Fruit fly (Drosophila melanogaster): Measurements from ENCODE around the gene CG14535.
"Not testable (repeated sequence)": the region's sequence is repeated elsewhere in the genome, so short reads cannot be mapped to it uniquely, and the experiment has no call there.

CG14535 gene

DNA sequence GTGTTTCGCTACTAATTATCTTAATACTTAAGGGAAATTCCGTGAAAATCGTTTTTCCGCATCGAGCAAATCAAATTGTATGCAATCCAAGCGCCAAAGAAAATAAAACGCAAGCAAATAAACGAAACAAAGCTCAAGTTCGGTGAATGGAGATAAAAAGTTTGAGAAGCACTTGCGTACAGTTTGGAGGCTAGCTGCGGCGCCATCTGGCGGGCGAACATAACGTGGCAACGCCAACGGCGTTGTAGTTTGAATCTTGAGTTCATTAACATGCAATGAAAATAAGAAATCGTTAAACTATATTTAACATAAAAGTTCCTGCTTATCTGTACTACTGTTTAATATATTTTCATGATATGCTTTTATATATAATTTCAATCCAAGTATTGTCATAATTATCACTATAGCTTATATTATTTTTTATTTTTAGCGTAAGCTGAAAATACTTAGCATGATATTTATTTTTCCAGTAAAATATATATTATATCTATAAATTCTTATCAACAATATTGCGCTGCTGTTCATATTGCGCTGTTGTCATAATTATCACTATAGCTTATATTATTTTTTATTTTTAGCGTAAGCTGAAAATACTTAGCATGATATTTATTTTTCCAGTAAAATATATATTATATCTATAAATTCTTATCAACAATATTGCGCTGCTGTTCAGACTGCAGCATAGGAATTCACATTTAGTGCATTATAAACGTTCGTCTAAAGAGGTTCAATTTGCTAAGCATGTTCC is 1.3 kb upstream of the CG14535 start, which contains the start of gene lectin-28C:
lectin-28C (plus strand) TSS at position 698 of the 748 bp plus-strand sequence.
- not testable (repeated sequence) for TF ChIP-seq insv, Myc, psq (optimal IDR thresholded peaks at IDR 0.05)

DNA sequence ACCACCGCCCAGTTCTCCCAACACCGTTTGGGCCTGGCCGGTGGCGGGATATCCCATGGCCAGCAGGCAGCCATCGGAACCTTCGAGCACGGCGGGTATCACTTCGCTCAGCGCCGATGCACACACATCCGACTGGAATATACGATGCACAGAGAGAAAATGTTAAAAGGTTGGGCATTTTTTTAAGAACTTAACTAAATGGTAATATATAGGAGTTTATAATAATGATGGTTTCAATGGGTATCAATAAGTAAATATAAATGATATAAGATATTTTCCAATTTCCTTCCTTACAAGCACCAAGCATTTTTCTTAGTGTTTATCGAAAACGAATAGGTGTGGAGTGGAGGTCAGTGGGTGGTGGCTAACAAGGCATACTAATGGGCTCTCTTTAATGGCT is 3.7 kb downstream of the CG14535 start:
- TF ChIP-seq insv (optimal IDR thresholded peaks at IDR 0.05) (no peak), psq (optimal IDR thresholded peaks at IDR 0.05) (no peak), Sin3A (optimal IDR thresholded peaks at IDR 0.05) (no peak), ttk (optimal IDR thresholded peaks at IDR 0.05) (no peak), h (optimal IDR thresholded peaks at IDR 0.05) (no peak), Myc (optimal IDR thresholded peaks at IDR 0.05) (no peak)

DNA sequence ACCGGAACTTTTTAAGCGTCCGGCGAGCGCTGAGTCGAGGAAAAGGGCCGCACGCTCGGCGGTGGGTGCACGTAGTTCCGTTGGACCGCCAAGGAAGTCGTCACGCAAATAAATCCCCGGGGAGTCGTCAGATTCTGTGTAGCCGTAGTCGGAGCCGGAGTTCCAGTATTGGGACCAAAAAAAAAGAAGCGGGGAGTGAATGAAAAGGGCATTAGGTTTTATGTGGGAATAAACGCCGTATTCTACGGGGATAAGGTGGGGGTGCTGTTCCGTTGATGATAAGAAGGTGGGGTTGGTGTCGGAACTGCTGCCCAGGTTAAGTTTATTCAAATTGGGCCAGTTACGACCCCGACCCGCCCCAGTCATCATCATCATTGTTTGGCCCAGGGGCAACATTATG is 4.9 kb downstream of the CG14535 start:
- TF ChIP-seq Myc (optimal IDR thresholded peaks at IDR 0.05): no peak
- TF ChIP-seq h (optimal IDR thresholded peaks at IDR 0.05): no peak
- no peak for TF ChIP-seq ttk (optimal IDR thresholded peaks at IDR 0.05)
- no peak for TF ChIP-seq Sin3A (optimal IDR thresholded peaks at IDR 0.05)
- no peak for TF ChIP-seq insv (optimal IDR thresholded peaks at IDR 0.05)
- TF ChIP-seq psq (optimal IDR thresholded peaks at IDR 0.05): no peak

DNA sequence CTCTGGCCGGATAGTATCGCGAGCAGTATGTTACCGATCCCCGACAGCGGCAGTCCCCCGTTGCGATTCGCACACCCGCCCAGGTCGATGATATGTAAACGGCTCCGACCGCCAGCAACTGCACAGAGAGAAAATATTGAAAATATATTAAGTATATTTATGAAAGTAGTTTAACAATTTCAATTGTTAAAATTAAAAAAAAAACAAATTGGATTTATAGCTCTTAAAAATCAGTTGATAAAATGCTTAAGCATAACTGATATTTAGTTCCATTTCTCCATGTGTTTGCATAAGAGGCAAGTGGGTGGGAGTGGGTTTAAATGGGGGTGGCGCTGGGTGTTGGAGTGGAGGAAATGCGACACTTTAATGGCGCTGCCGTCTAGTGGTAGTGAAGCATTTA is 5.8 kb downstream of the CG14535 start:
- no peak for TF ChIP-seq Myc (optimal IDR thresholded peaks at IDR 0.05)
- TF ChIP-seq ttk (optimal IDR thresholded peaks at IDR 0.05): no peak
- no peak for TF ChIP-seq insv (optimal IDR thresholded peaks at IDR 0.05)
- no peak for TF ChIP-seq Sin3A (optimal IDR thresholded peaks at IDR 0.05)
- no peak for TF ChIP-seq psq (optimal IDR thresholded peaks at IDR 0.05)
- TF ChIP-seq h (optimal IDR thresholded peaks at IDR 0.05): no peak

dm6 chr2L:7841244-7841643 is 14.0 kb downstream of the CG14535 start:
- TF ChIP-seq psq (optimal IDR thresholded peaks at IDR 0.05) (no peak), Myc (optimal IDR thresholded peaks at IDR 0.05) (no peak), ttk (optimal IDR thresholded peaks at IDR 0.05) (no peak), insv (optimal IDR thresholded peaks at IDR 0.05) (no peak), h (optimal IDR thresholded peaks at IDR 0.05) (no peak)

DNA sequence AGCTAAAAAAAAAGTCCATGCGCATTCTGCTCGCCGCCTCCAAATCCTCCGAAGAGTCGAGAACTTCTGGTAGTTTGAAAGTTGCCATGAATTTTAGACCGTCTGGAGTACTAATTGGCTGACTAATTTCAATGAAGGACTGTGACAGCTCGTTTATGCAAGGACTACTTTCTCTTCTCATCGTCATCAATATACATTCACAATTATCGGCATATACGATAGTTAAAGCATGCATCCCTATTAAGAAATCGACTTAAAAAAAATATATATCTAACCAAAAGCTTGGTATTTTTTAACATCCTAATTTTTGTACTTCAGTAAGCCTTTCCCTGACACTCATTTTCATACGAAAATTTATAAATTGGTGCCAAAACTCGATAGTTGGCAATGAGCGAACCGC is 15.1 kb downstream of the CG14535 start, which contains the start of gene CG14537:
CG14537 (plus strand) TSS at position 301 of the 400 bp plus-strand sequence.
- TF ChIP-seq psq (optimal IDR thresholded peaks at IDR 0.05) (no peak), ttk (optimal IDR thresholded peaks at IDR 0.05) (no peak), insv (optimal IDR thresholded peaks at IDR 0.05) (no peak), h (optimal IDR thresholded peaks at IDR 0.05) (no peak), Sin3A (optimal IDR thresholded peaks at IDR 0.05) (no peak), Myc (optimal IDR thresholded peaks at IDR 0.05) (no peak)

DNA sequence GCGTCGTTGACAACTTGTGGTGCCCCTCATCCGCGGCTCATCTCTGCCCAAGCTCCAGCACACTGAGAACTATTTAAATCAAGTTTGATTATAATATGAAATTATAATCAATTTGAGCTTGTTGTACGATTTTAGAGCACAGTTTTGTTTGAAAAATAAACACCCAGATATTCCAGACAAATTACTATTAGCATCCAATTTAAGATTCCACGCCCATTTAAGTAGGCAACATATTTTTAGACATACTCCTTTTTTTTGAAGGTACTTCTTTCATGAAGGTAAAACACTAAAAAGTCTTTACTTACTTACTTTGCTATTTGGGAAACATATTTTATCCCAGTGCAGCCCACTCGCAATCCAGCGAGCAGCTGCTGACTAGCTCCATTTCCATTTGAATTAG is 17.3 kb downstream of the CG14535 start:
- TF ChIP-seq psq (optimal IDR thresholded peaks at IDR 0.05) (no peak), Sin3A (optimal IDR thresholded peaks at IDR 0.05) (no peak), ttk (optimal IDR thresholded peaks at IDR 0.05) (no peak), Myc (optimal IDR thresholded peaks at IDR 0.05) (no peak), h (optimal IDR thresholded peaks at IDR 0.05) (no peak), insv (optimal IDR thresholded peaks at IDR 0.05) (no peak)

DNA sequence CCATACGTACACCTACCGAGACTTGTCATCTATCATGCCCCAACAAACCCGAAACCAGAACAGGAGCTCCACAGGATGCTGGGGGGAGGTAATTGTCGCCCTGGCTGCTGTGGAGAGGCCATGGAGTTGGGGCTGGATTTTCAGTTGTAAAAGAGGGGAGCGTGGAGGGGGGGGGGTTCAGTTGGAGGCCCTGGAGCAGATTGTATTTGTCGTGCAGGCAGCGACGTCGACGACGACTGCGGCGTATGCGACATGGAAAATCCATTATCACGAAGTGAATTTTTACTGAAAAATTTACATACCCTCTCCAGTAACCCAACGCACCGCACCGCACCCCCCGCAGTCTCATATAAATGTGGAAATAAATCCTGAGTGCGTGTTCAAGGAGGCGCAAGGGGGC is 21.6 kb downstream of the CG14535 start:
- TF ChIP-seq psq (optimal IDR thresholded peaks at IDR 0.05): no peak
- TF ChIP-seq ttk (optimal IDR thresholded peaks at IDR 0.05): no peak
- TF ChIP-seq insv (optimal IDR thresholded peaks at IDR 0.05): no peak
- TF ChIP-seq Myc (optimal IDR thresholded peaks at IDR 0.05): no peak
- TF ChIP-seq h (optimal IDR thresholded peaks at IDR 0.05): no peak
- TF ChIP-seq Sin3A (optimal IDR thresholded peaks at IDR 0.05): no peak

DNA sequence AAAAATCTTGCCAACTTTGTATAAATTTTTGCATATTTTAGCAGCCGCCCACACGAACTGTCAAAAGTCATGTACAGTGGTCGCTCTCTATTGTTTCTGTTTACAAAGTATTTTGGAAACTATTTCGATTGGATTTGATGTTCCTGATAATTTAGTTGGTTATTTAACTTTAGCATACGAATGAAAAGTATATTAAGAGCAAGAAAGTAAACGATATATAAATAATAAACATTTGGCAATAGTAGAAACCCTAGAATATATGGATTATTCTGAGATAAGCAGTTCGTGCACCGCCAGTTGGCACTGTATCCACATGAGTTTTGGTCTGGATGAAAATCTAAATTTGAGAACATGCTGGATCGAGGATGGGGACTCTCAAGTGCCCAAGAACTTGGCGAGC is 22.0 kb downstream of the CG14535 start:
- TF ChIP-seq insv (optimal IDR thresholded peaks at IDR 0.05): no peak
- TF ChIP-seq ttk (optimal IDR thresholded peaks at IDR 0.05): no peak
- no peak for TF ChIP-seq Sin3A (optimal IDR thresholded peaks at IDR 0.05)
- no peak for TF ChIP-seq psq (optimal IDR thresholded peaks at IDR 0.05)
- TF ChIP-seq Myc (optimal IDR thresholded peaks at IDR 0.05): no peak
- TF ChIP-seq h (optimal IDR thresholded peaks at IDR 0.05): no peak

dm6 chr2L:7828901-7829300 is 26.4 kb downstream of the CG14535 start:
- TF ChIP-seq Myc (optimal IDR thresholded peaks at IDR 0.05) (no peak), Sin3A (optimal IDR thresholded peaks at IDR 0.05) (no peak), ttk (optimal IDR thresholded peaks at IDR 0.05) (no peak)

DNA sequence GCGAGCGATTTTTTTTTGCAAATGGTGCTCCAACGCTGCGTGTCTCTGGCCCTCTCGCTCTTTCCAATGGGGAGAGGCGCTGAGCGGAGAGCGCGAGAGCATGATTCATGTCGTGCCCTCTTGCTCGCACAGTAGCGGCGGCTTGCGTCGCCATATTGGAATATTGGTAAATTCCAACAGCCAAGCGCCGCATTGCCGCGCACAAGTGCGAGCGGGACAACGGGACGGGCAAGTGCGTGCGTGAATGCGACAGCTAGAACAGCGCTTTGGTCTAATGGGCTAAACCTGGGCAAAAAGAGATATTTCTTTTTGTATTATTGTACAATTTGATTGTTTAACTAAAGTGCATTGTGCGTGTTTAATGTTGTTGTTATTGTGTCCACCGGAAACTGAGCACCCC is 27.0 kb downstream of the CG14535 start:
- no peak for TF ChIP-seq Myc (optimal IDR thresholded peaks at IDR 0.05)
- TF ChIP-seq h (optimal IDR thresholded peaks at IDR 0.05): no peak
- no peak for TF ChIP-seq psq (optimal IDR thresholded peaks at IDR 0.05)
- no peak for TF ChIP-seq Sin3A (optimal IDR thresholded peaks at IDR 0.05)

dm6 chr2L:7827045-7828004 is 27.9 kb downstream of the CG14535 start, which contains the start of the genes Rack1 and mts:
TSS of gene Rack1 (minus strand) at chr2L:7827315.
TSS of gene mts (plus strand) at chr2L:7827650.
- TF ChIP-seq insv (optimal IDR thresholded peaks at IDR 0.05) (no peak), Myc (optimal IDR thresholded peaks at IDR 0.05) (no peak), ttk (optimal IDR thresholded peaks at IDR 0.05) (no peak), psq (optimal IDR thresholded peaks at IDR 0.05) (no peak), h (optimal IDR thresholded peaks at IDR 0.05) (no peak)

Data from Kc167 (cell line).